Fruit fly (Drosophila melanogaster): ENCODE measurements around the gene CG4950.

DNA sequence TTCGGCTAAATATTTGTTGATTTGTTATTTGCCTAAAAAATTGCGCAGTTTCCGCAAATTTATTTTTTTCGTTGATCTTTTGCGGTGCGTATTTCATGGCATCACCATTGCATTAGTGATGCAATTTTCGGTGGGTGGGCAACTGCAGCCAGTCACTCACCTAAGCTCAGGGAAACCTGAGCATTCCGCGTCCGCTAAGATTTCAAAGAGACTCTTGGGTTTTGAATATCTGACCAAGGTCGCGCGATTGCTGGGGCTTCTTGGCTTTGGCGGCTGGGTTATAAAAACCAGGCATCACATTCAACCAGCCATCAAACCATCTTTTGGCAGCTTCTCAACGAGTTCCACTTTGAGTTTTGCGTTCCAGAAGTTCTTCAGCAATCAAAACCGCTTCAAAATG, 5.5 kb downstream of the CG4950 start, which contains the start of gene CG13071:
- TF ChIP-seq CG33017 (tag; optimal IDR thresholded peaks at IDR 0.05) (no peak), CG14711 (tag; optimal IDR thresholded peaks at IDR 0.05) (no peak), CG7101 (tag; optimal IDR thresholded peaks at IDR 0.05) (no peak), toe (GFP tag; optimal IDR thresholded peaks at IDR 0.05) (no peak), kay (GFP tag; ENCODE audit: borderline replicate concordance) (no peak), pad (GFP tag; optimal IDR thresholded peaks at IDR 0.05) (no peak), Mnt (GFP tag; optimal IDR thresholded peaks at IDR 0.05) (no peak), CG12768 (GFP tag; optimal IDR thresholded peaks at IDR 0.05) (no peak), Crg-1 (GFP tag; optimal IDR thresholded peaks at IDR 0.05) (no peak), CG7045 (GFP tag; optimal IDR thresholded peaks at IDR 0.05) (no peak), CG1620 (GFP tag; optimal IDR thresholded peaks at IDR 0.05) (no peak), cic (GFP tag; optimal IDR thresholded peaks at IDR 0.05) (no peak), tj (GFP tag; optimal IDR thresholded peaks at IDR 0.05) (no peak), bab1 (GFP tag; optimal IDR thresholded peaks at IDR 0.05) (no peak)

Data from whole organism, adult.